Worm (Caenorhabditis elegans) whole organism, mixed stage, embryonic: ENCODE data around the gene sra-11.

Experiments used
- ceh-39 ChIP-seq: fragments of 150-350 bp; optimal IDR thresholded peaks from 2 replicates; lab custom pipeline; 2014; ENCODE audit warnings: missing biosample characterization, missing genetic modification characterization
- ces-1 ChIP-seq: fragments of 150-350 bp; optimal IDR thresholded peaks from 2 replicates; lab custom pipeline; 2014; ENCODE audit warnings: missing biosample characterization, missing genetic modification reagents, missing genetic modification characterization
- flh-1 ChIP-seq: fragments of 200-800 bp; sonication (Bioruptor generic); optimal IDR thresholded peaks from 2 replicates; lab custom pipeline; 2018; ENCODE audit warnings: mild to moderate bottlenecking, missing genetic modification characterization, moderate library complexity, missing compliant biosample characterization
- lin-13 ChIP-seq: fragments of 150-350 bp; optimal IDR thresholded peaks from 2 replicates; lab custom pipeline; 2014; ENCODE audit warnings: missing biosample characterization, missing genetic modification characterization
- lin-32 ChIP-seq: fragments of 200-800 bp; sonication (Bioruptor generic); optimal IDR thresholded peaks from 2 replicates; lab custom pipeline; 2018; ENCODE audit warnings: mild to moderate bottlenecking, missing genetic modification characterization, missing compliant biosample characterization
- mab-5 ChIP-seq: fragments of 150-350 bp; optimal IDR thresholded peaks from 2 replicates; lab custom pipeline; 2014; ENCODE audit warnings: missing biosample characterization, missing genetic modification characterization
- nhr-237 ChIP-seq: fragments of 150-350 bp; optimal IDR thresholded peaks from 2 replicates; lab custom pipeline; 2014; ENCODE audit warnings: missing biosample characterization, missing genetic modification characterization
- nhr-28 ChIP-seq: fragments of 150-350 bp; optimal IDR thresholded peaks from 2 replicates; lab custom pipeline; 2014; ENCODE audit warnings: missing biosample characterization, missing genetic modification characterization
- pha-4 ChIP-seq: fragments of 150-350 bp; optimal IDR thresholded peaks from 2 replicates; lab custom pipeline; 2018; ENCODE audit warnings: missing biosample characterization, missing genetic modification reagents, missing genetic modification characterization
- snpc-4 ChIP-seq: fragments of 150-350 bp; optimal IDR thresholded peaks from 2 replicates; lab custom pipeline; 2014; ENCODE audit warnings: missing biosample characterization, missing genetic modification characterization
- ztf-11 ChIP-seq: fragments of 150-350 bp; optimal IDR thresholded peaks from 2 replicates; lab custom pipeline; 2014; ENCODE audit warnings: missing biosample characterization, missing genetic modification characterization

DNA sequence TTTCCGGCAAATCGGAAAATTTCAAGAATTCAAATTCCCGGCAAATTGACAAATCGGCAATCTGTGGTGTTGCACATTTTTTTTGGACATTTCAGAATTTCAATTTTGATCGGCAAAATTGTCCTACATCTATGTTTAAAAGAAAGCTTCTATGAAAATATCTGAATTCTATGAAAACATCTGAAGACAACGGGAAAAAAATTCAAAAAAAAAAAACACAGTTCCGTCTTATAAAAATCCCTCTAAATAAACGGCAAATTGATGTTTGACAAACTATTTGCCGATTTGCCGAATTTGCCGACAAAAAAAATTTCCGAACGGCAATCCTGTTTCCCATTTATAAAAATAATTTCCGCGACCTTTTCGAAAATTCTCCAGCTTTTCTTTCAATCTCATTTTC is 4.2 kb upstream of the sra-11 start, which contains the start of gene F44F4.15:
- TF ChIP-seq nhr-28 (tag; lab: Kevin White, UChicago) = no peak
- no peak for TF ChIP-seq lin-13 (tag; lab: Kevin White, UChicago)
- no peak for TF ChIP-seq ces-1
- no peak for TF ChIP-seq snpc-4
- TF ChIP-seq mab-5 (tag; lab: Kevin White, UChicago) = no peak
- no peak for TF ChIP-seq pha-4
- no peak for TF ChIP-seq lin-32
- no peak for TF ChIP-seq flh-1 (GFP tag; lab: Kevin White, UChicago)
- TF ChIP-seq nhr-237 = no peak
- no peak for TF ChIP-seq ztf-11 (tag; lab: Kevin White, UChicago)
- TF ChIP-seq ceh-39 (tag; lab: Kevin White, UChicago) = no peak
